Worm (Caenorhabditis elegans) whole organism, L2 larva: ENCODE data around the gene C28A5.1.

ENCODE experiments used
- C34F6.9 ChIP-seq: fragments of 150-350 bp; optimal IDR thresholded peaks from 2 replicates; lab custom pipeline; 2014; ENCODE audit warnings: missing biosample characterization, missing genetic modification characterization
- R02D3.7 ChIP-seq: fragments of 150-350 bp; optimal IDR thresholded peaks from 2 replicates; lab custom pipeline; 2014; ENCODE audit warnings: missing biosample characterization, missing genetic modification characterization
- alr-1 ChIP-seq: fragments of 150-350 bp; optimal IDR thresholded peaks from 2 replicates; lab custom pipeline; 2014; ENCODE audit warnings: missing biosample characterization, missing genetic modification characterization
- aly-2 ChIP-seq: fragments of 150-350 bp; optimal IDR thresholded peaks from 2 replicates; lab custom pipeline; 2014; ENCODE audit warnings: missing biosample characterization, missing genetic modification characterization
- ama-1 ChIP-seq: fragments of 150-350 bp; optimal IDR thresholded peaks from 2 replicates; lab custom pipeline; 2018; ENCODE audit warnings: inconsistent platforms
- blmp-1 ChIP-seq: sonication (generic microtip); optimal IDR thresholded peaks from 2 replicates; lab custom pipeline; 2017; ENCODE audit warnings: missing genetic modification characterization, mild to moderate bottlenecking, missing compliant biosample characterization, antibody characterized with exemption, moderate library complexity; ENCODE audit not compliant: insufficient read depth
- ceh-82 ChIP-seq: fragments of 150-350 bp; optimal IDR thresholded peaks from 2 replicates; lab custom pipeline; 2014; ENCODE audit warnings: missing biosample characterization, missing genetic modification characterization
- crh-2 ChIP-seq: sonication (generic microtip); optimal IDR thresholded peaks from 2 replicates; lab custom pipeline; 2017; ENCODE audit warnings: missing biosample characterization, missing genetic modification characterization
- dmd-4 ChIP-seq: sonication (generic microtip); optimal IDR thresholded peaks from 2 replicates; lab custom pipeline; 2017; ENCODE audit warnings: missing biosample characterization, missing genetic modification characterization
- elt-1 ChIP-seq: fragments of 150-350 bp; optimal IDR thresholded peaks from 2 replicates; lab custom pipeline; 2014; ENCODE audit warnings: missing biosample characterization, missing genetic modification characterization
- elt-3 ChIP-seq: sonication (generic microtip); optimal IDR thresholded peaks from 2 replicates; lab custom pipeline; 2017; ENCODE audit warnings: missing biosample characterization, missing genetic modification characterization
- fos-1 ChIP-seq: fragments of 150-350 bp; optimal IDR thresholded peaks from 2 replicates; lab custom pipeline; 2014; ENCODE audit warnings: missing biosample characterization, missing genetic modification characterization
- lin-11 ChIP-seq: fragments of 150-350 bp; sonication (generic microtip); optimal IDR thresholded peaks from 2 replicates; lab custom pipeline; 2014; ENCODE audit warnings: missing biosample characterization, missing genetic modification characterization, inconsistent platforms, mixed read lengths
- lin-13 ChIP-seq: fragments of 150-350 bp; optimal IDR thresholded peaks from 2 replicates; lab custom pipeline; 2014; ENCODE audit warnings: missing biosample characterization, missing genetic modification reagents, missing genetic modification characterization
- lin-39 ChIP-seq: fragments of 150-350 bp; optimal IDR thresholded peaks from 2 replicates; lab custom pipeline; 2014; ENCODE audit warnings: missing biosample characterization, missing genetic modification reagents, missing genetic modification characterization
- mbf-1 ChIP-seq: sonication (generic microtip); optimal IDR thresholded peaks from 2 replicates; lab custom pipeline; 2017; ENCODE audit warnings: missing biosample characterization, missing genetic modification characterization
- mdl-1 ChIP-seq, 2 experiments: fragments of 150-350 bp in 1 of 2; sonication (generic microtip) in 1 of 2; optimal IDR thresholded peaks; 2 replicates each; lab custom pipeline; 2017; ENCODE audit warnings: missing biosample characterization in 2 of 2, missing genetic modification characterization in 2 of 2
- nhr-10 ChIP-seq: sonication (generic microtip); optimal IDR thresholded peaks from 2 replicates; lab custom pipeline; 2017; ENCODE audit warnings: missing biosample characterization, missing genetic modification characterization
- nhr-11 ChIP-seq: fragments of 150-350 bp; optimal IDR thresholded peaks from 2 replicates; lab custom pipeline; 2014; ENCODE audit warnings: missing biosample characterization, missing genetic modification characterization
- nhr-129 ChIP-seq: fragments of 150-350 bp; optimal IDR thresholded peaks from 2 replicates; lab custom pipeline; 2014; ENCODE audit warnings: missing biosample characterization, missing genetic modification characterization
- nhr-23 ChIP-seq: fragments of 150-350 bp; optimal IDR thresholded peaks from 2 replicates; lab custom pipeline; 2014; ENCODE audit warnings: missing biosample characterization, missing genetic modification reagents, missing genetic modification characterization
- nhr-25 ChIP-seq: fragments of 150-350 bp; sonication (generic microtip); optimal IDR thresholded peaks from 3 replicates; lab custom pipeline; 2014; ENCODE audit warnings: missing biosample characterization, missing genetic modification characterization
- peb-1 ChIP-seq: fragments of 150-350 bp; optimal IDR thresholded peaks from 2 replicates; lab custom pipeline; 2014; ENCODE audit warnings: missing biosample characterization, missing genetic modification characterization
- skn-1 ChIP-seq: sonication (generic microtip); optimal IDR thresholded peaks from 2 replicates; lab custom pipeline; 2017; ENCODE audit warnings: missing biosample characterization, missing genetic modification characterization
- sma-3 ChIP-seq: sonication (generic microtip); optimal IDR thresholded peaks from 2 replicates; lab custom pipeline; 2016; ENCODE audit warnings: missing genetic modification reagents, missing genetic modification characterization, missing compliant biosample characterization
- sma-9 ChIP-seq, 2 experiments: fragments of 150-350 bp in 1 of 2; sonication (generic microtip) in 1 of 2; optimal IDR thresholded peaks; 2 replicates each; lab custom pipeline; 2014 to 2016; ENCODE audit warnings: missing genetic modification characterization in 2 of 2, mild to moderate bottlenecking in 1 of 2, missing biosample characterization in 1 of 2, missing compliant biosample characterization in 1 of 2, missing genetic modification reagents in 1 of 2, moderate library complexity in 1 of 2
- unc-55 ChIP-seq: fragments of 150-350 bp; sonication (generic microtip); optimal IDR thresholded peaks from 3 replicates; lab custom pipeline; 2014; ENCODE audit warnings: missing biosample characterization, missing genetic modification reagents, missing genetic modification characterization
- zag-1 ChIP-seq: fragments of 150-350 bp; optimal IDR thresholded peaks from 2 replicates; lab custom pipeline; 2014; ENCODE audit warnings: missing biosample characterization, missing genetic modification characterization
- ztf-11 ChIP-seq: sonication (generic microtip); optimal IDR thresholded peaks from 2 replicates; lab custom pipeline; 2017; ENCODE audit warnings: missing biosample characterization, missing genetic modification characterization

Gene C28A5.1

DNA sequence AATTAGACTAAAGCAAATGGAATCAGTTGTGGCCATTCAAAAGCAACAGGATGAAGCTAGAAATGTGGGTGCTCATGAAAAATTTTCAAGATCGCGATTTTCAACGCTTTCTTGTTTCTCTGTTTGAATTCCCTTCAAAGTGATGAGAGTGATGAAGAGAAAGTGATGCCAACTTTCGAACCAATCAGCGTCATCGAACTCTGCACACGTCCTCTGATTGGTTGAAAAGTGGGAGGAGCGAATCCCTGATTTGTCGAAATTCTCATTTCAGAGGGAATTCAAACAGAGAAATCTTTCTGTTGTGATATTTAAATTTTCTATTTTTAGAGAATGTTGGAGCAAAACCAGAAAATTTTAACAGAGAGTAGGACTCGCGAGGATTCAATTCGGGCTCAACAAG lies 52.0 kb downstream of the C28A5.1 start:
- TF ChIP-seq peb-1 (tag; lab: Kevin White, UChicago) (no peak), nhr-23 (no peak), lin-11 (tag; lab: Kevin White, UChicago) (no peak), sma-3 (GFP tag; lab: Kevin White, UChicago) (no peak), nhr-129 (no peak), unc-55 (GFP tag; lab: Kevin White, UChicago) (no peak), ztf-11 (tag; lab: Kevin White, UChicago) (no peak), ceh-82 (tag; lab: Kevin White, UChicago) (no peak), nhr-11 (no peak), crh-2 (tag; lab: Kevin White, UChicago) (no peak)

DNA sequence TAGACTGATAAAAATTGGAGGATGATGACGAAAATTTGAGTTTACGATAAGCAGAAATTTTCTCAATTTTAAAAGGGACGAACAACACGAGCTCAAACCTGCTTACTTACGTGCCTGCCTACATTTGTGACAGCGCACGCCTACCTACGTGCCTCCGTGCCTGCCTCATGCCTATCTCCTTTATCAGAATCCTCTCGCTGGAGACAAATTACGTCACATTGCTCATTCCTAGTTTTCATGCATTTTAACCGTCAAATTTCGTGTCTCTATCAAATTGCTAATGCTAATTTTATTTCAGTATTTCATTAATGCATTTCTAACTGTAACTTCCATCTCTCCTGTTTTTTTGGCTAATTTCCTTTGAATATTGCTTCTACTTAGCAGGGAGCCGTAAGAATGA lies 52.8 kb downstream of the C28A5.1 start, which contains the start of gene pals-27:
TSS of gene pals-27 (plus strand) at position 301 of the 400 bp plus-strand sequence.
- no peak for TF ChIP-seq aly-2 (tag; lab: Kevin White, UChicago)
- no peak for TF ChIP-seq dmd-4
- no peak for TF ChIP-seq nhr-25 (tag; lab: Kevin White, UChicago)
- TF ChIP-seq sma-3 (GFP tag; lab: Kevin White, UChicago), result no peak
- TF ChIP-seq alr-1 (tag; lab: Kevin White, UChicago), result no peak
- no peak for TF ChIP-seq mbf-1 (tag; lab: Kevin White, UChicago)
- no peak for TF ChIP-seq nhr-11

DNA sequence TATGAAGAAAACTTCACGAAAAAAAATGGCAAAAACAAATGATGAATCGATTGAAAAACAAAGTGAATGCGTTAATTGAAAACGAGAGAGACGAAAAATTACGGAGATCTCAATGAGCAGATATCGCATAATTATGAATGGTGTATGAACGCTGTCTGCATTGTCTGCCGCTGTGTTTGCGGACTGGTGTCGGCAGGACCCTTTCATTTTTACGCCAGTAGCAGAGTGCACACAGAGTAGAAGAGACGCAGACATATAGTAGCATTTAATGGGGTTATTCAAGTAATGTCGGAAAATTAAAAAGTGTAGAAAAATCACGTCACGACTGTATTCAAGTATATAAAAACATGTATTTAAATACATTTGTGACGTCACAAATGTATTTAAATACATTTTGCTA lies 53.3 kb downstream of the C28A5.1 start:
- TF ChIP-seq C34F6.9 (peak; percentile 20), fos-1 (tag; lab: Kevin White, UChicago) (no peak), elt-3 (tag; lab: Kevin White, UChicago) (no peak), nhr-11 (no peak), sma-3 (GFP tag; lab: Kevin White, UChicago) (no peak), skn-1 (tag; lab: Kevin White, UChicago) (no peak), sma-9 (GFP tag; optimal IDR thresholded peaks at IDR 0.05; lab: Kevin White, UChicago) (no peak), sma-9 (tag; optimal IDR thresholded peaks at IDR 0.05; lab: Kevin White, UChicago) (no peak), zag-1 (no peak)
- TF ChIP-seq, all 48 proteins: peak for 1

DNA sequence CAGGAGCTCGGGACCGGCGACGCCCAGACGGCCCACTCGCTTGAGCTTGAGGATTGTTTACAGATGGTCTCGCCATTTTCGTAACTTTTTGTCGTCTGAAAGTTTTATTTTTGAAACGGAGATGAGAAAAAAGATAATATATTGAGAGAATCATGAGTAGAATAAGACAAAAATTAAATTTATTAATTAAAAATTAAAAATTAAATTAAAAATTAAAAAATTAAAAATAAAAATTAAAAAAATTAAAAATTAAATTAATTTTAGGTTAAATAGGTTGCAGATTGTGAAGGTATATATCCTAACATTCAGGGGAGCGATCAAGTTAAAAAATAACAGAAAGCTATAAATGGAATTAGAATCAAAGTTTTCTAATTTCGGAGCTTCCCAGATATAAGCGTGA lies 54.4 kb downstream of the C28A5.1 start, which contains the start of gene B0284.3:
TSS of gene B0284.3 (minus strand) at position 101 of the 400 bp plus-strand sequence.
- TF ChIP-seq mdl-1 (tag; optimal IDR thresholded peaks at IDR 0.05; lab: Kevin White, UChicago) (no peak), dmd-4 (no peak), unc-55 (GFP tag; lab: Kevin White, UChicago) (no peak), nhr-23 (no peak), ama-1 (lab: Kevin White, UChicago) (no peak), R02D3.7 (no peak), fos-1 (tag; lab: Kevin White, UChicago) (no peak), lin-39 (tag; lab: Kevin White, UChicago) (no peak), nhr-129 (no peak), alr-1 (tag; lab: Kevin White, UChicago) (no peak), ztf-11 (tag; lab: Kevin White, UChicago) (no peak), sma-3 (GFP tag; lab: Kevin White, UChicago) (no peak), C34F6.9 (no peak), nhr-10 (tag; lab: Kevin White, UChicago) (no peak), blmp-1 (tag; lab: Kevin White, UChicago) (no peak), skn-1 (tag; lab: Kevin White, UChicago) (no peak), lin-13 (GFP tag; lab: Kevin White, UChicago) (no peak), crh-2 (tag; lab: Kevin White, UChicago) (no peak), elt-1 (tag; lab: Kevin White, UChicago) (no peak), nhr-25 (tag; lab: Kevin White, UChicago) (no peak)
